Worm (Caenorhabditis elegans) whole organism, mixed stage, embryonic: ENCODE results near the gene B0416.7.

ENCODE experiments used
- M03D4.4 ChIP-seq: sonication (generic microtip); optimal IDR thresholded peaks from 2 replicates; lab custom pipeline; 2017; ENCODE audit warnings: mild to moderate bottlenecking, missing genetic modification characterization, missing compliant biosample characterization
- bed-3 ChIP-seq: fragments of 200-800 bp; sonication (Bioruptor generic); optimal IDR thresholded peaks from 3 replicates; lab custom pipeline; 2018; ENCODE audit warnings: mild to moderate bottlenecking, missing genetic modification characterization, moderate library complexity, missing compliant biosample characterization
- blmp-1 ChIP-seq: fragments of 150-350 bp; optimal IDR thresholded peaks from 2 replicates; lab custom pipeline; 2014; ENCODE audit warnings: missing biosample characterization, missing genetic modification characterization
- ceh-39 ChIP-seq: fragments of 150-350 bp; optimal IDR thresholded peaks from 2 replicates; lab custom pipeline; 2014; ENCODE audit warnings: missing biosample characterization, missing genetic modification characterization
- ceh-43 ChIP-seq: fragments of 200-800 bp; sonication (Bioruptor generic); optimal IDR thresholded peaks from 2 replicates; lab custom pipeline; 2018; ENCODE audit warnings: mild to moderate bottlenecking, missing genetic modification characterization, moderate library complexity, missing compliant biosample characterization
- ceh-83 ChIP-seq: fragments of 200-800 bp; sonication (Bioruptor generic); optimal IDR thresholded peaks from 2 replicates; lab custom pipeline; 2018; ENCODE audit warnings: mild to moderate bottlenecking, missing genetic modification characterization, missing compliant biosample characterization
- ces-1 ChIP-seq: fragments of 150-350 bp; optimal IDR thresholded peaks from 2 replicates; lab custom pipeline; 2014; ENCODE audit warnings: missing biosample characterization, missing genetic modification reagents, missing genetic modification characterization
- drap-1 ChIP-seq: fragments of 200-800 bp; sonication (Bioruptor generic); optimal IDR thresholded peaks from 3 replicates; lab custom pipeline; 2018; ENCODE audit warnings: mild to moderate bottlenecking, missing genetic modification characterization, missing compliant biosample characterization
- elt-1 ChIP-seq: sonication (generic microtip); optimal IDR thresholded peaks from 2 replicates; lab custom pipeline; 2017; ENCODE audit warnings: missing genetic modification characterization, mild to moderate bottlenecking, missing compliant biosample characterization, antibody characterized with exemption, moderate library complexity, borderline replicate concordance; ENCODE audit not compliant: insufficient read depth
- elt-3 ChIP-seq: fragments of 150-350 bp; optimal IDR thresholded peaks from 2 replicates; lab custom pipeline; 2014; ENCODE audit warnings: missing biosample characterization, missing genetic modification characterization
- flh-1 ChIP-seq: fragments of 200-800 bp; sonication (Bioruptor generic); optimal IDR thresholded peaks from 2 replicates; lab custom pipeline; 2018; ENCODE audit warnings: mild to moderate bottlenecking, missing genetic modification characterization, moderate library complexity, missing compliant biosample characterization
- ham-2 ChIP-seq: fragments of 200-800 bp; sonication (Bioruptor generic); optimal IDR thresholded peaks from 2 replicates; lab custom pipeline; 2018; ENCODE audit warnings: mild to moderate bottlenecking, missing genetic modification characterization, missing compliant biosample characterization
- hlh-1 ChIP-seq: fragments of 150-350 bp; optimal IDR thresholded peaks from 2 replicates; lab custom pipeline; 2014; ENCODE audit warnings: missing biosample characterization, missing genetic modification reagents, missing genetic modification characterization
- lin-13 ChIP-seq: fragments of 150-350 bp; optimal IDR thresholded peaks from 2 replicates; lab custom pipeline; 2014; ENCODE audit warnings: missing biosample characterization, missing genetic modification characterization
- lin-32 ChIP-seq: fragments of 200-800 bp; sonication (Bioruptor generic); optimal IDR thresholded peaks from 2 replicates; lab custom pipeline; 2018; ENCODE audit warnings: mild to moderate bottlenecking, missing genetic modification characterization, missing compliant biosample characterization
- lsy-2 ChIP-seq: fragments of 150-350 bp; optimal IDR thresholded peaks from 2 replicates; lab custom pipeline; 2014; ENCODE audit warnings: missing biosample characterization, missing genetic modification characterization
- mab-5 ChIP-seq: fragments of 150-350 bp; optimal IDR thresholded peaks from 2 replicates; lab custom pipeline; 2014; ENCODE audit warnings: missing biosample characterization, missing genetic modification characterization
- mls-2 ChIP-seq: sonication (generic microtip); optimal IDR thresholded peaks from 2 replicates; lab custom pipeline; 2016; ENCODE audit warnings: mild to moderate bottlenecking, missing genetic modification characterization, moderate library complexity, missing compliant biosample characterization
- nhr-12 ChIP-seq: fragments of 150-350 bp; optimal IDR thresholded peaks from 2 replicates; lab custom pipeline; 2014; ENCODE audit warnings: missing biosample characterization, missing genetic modification characterization
- nhr-237 ChIP-seq: fragments of 150-350 bp; optimal IDR thresholded peaks from 2 replicates; lab custom pipeline; 2014; ENCODE audit warnings: missing biosample characterization, missing genetic modification characterization
- nhr-28 ChIP-seq: fragments of 150-350 bp; optimal IDR thresholded peaks from 2 replicates; lab custom pipeline; 2014; ENCODE audit warnings: missing biosample characterization, missing genetic modification characterization
- nhr-76 ChIP-seq: sonication (generic microtip); optimal IDR thresholded peaks from 2 replicates; lab custom pipeline; 2017; ENCODE audit warnings: missing biosample characterization, missing genetic modification characterization
- pha-4 ChIP-seq: fragments of 150-350 bp; optimal IDR thresholded peaks from 2 replicates; lab custom pipeline; 2018; ENCODE audit warnings: missing biosample characterization, missing genetic modification reagents, missing genetic modification characterization
- snpc-4 ChIP-seq: fragments of 150-350 bp; optimal IDR thresholded peaks from 2 replicates; lab custom pipeline; 2014; ENCODE audit warnings: missing biosample characterization, missing genetic modification characterization
- tbx-8 ChIP-seq: fragments of 200-800 bp; sonication (Bioruptor generic); optimal IDR thresholded peaks from 2 replicates; lab custom pipeline; 2018; ENCODE audit warnings: mild to moderate bottlenecking, missing genetic modification characterization, moderate library complexity, missing compliant biosample characterization
- unc-120 ChIP-seq: sonication (generic microtip); optimal IDR thresholded peaks from 2 replicates; lab custom pipeline; 2017; ENCODE audit warnings: missing genetic modification characterization, missing compliant biosample characterization; ENCODE audit not compliant: poor library complexity, severe bottlenecking
- unc-62 ChIP-seq: fragments of 150-350 bp; optimal IDR thresholded peaks from 2 replicates; lab custom pipeline; 2014; ENCODE audit warnings: missing biosample characterization, missing genetic modification reagents, missing genetic modification characterization
- zip-8 ChIP-seq: fragments of 150-350 bp; optimal IDR thresholded peaks from 2 replicates; lab custom pipeline; 2014; ENCODE audit warnings: missing biosample characterization, missing genetic modification characterization
- ztf-11 ChIP-seq: fragments of 150-350 bp; optimal IDR thresholded peaks from 2 replicates; lab custom pipeline; 2014; ENCODE audit warnings: missing biosample characterization, missing genetic modification characterization

The B0416.7 gene

ce11 chrX:9270753-9271152 lies 27.0 kb downstream of the B0416.7 start, which contains the start of gene B0416.5:
Gene B0416.5, minus strand, starts transcription at chrX:9270853.
- TF ChIP-seq zip-8 (tag; lab: Kevin White, UChicago) = no peak
- TF ChIP-seq snpc-4 (tag; lab: Kevin White, UChicago) = no peak

ce11 chrX:9268373-9268772 lies 29.4 kb downstream of the B0416.7 start:
- TF ChIP-seq ces-1 (GFP tag; lab: Kevin White, UChicago) (no peak), ham-2 (no peak), ceh-43 (GFP tag; lab: Kevin White, UChicago) (no peak), ceh-83 (GFP tag; lab: Kevin White, UChicago) (no peak), nhr-76 (tag; lab: Kevin White, UChicago) (no peak), lsy-2 (tag; lab: Kevin White, UChicago) (no peak), nhr-12 (tag; lab: Kevin White, UChicago) (no peak), hlh-1 (tag; lab: Kevin White, UChicago) (no peak), drap-1 (no peak), elt-3 (tag; lab: Kevin White, UChicago) (no peak), flh-1 (GFP tag; lab: Kevin White, UChicago) (no peak), M03D4.4 (no peak), elt-1 (no peak)
- TF ChIP-seq, all 35 proteins: peak for 0

ce11 chrX:9266512-9266911 lies 31.2 kb downstream of the B0416.7 start:
- TF ChIP-seq hlh-1 (tag; lab: Kevin White, UChicago) (no peak), lin-32 (GFP tag; lab: Kevin White, UChicago) (no peak), lin-13 (no peak), nhr-12 (tag; lab: Kevin White, UChicago) (no peak), elt-1 (no peak), blmp-1 (tag; lab: Kevin White, UChicago) (no peak), ceh-43 (GFP tag; lab: Kevin White, UChicago) (no peak)

- TF ChIP-seq unc-62 (GFP tag; lab: Kevin White, UChicago) = no peak
- no peak for TF ChIP-seq nhr-28 (tag; lab: Kevin White, UChicago)
- TF ChIP-seq unc-120 (tag; lab: Kevin White, UChicago) = peak; percentile 28
- peak; percentile 72 for TF ChIP-seq hlh-1 (tag; lab: Kevin White, UChicago)
Measured at ce11 chrX:9264636-9265035, 33.1 kb downstream of the B0416.7 start.

ce11 chrX:9264231-9264630 lies 33.5 kb downstream of the B0416.7 start, which contains the start of gene F18G5.6:
Gene F18G5.6, minus strand, starts transcription at chrX:9264331.
- no peak for TF ChIP-seq lin-32 (GFP tag; lab: Kevin White, UChicago)
- TF ChIP-seq M03D4.4 = no peak
- TF ChIP-seq lsy-2 (tag; lab: Kevin White, UChicago) = no peak
- TF ChIP-seq pha-4 (tag; lab: Kevin White, UChicago) = no peak
- no peak for TF ChIP-seq lin-13
- no peak for TF ChIP-seq nhr-237 (tag; lab: Kevin White, UChicago)
- TF ChIP-seq bed-3 = no peak
- no peak for TF ChIP-seq mab-5
- no peak for TF ChIP-seq ztf-11
- no peak for TF ChIP-seq mls-2
- TF ChIP-seq ceh-43 (GFP tag; lab: Kevin White, UChicago) = no peak
- no peak for TF ChIP-seq snpc-4 (tag; lab: Kevin White, UChicago)
- TF ChIP-seq nhr-28 (tag; lab: Kevin White, UChicago) = no peak

ce11 chrX:9261626-9262189 lies 36.0 kb downstream of the B0416.7 start:
- TF ChIP-seq tbx-8 (GFP tag; lab: Kevin White, UChicago) (no peak), ceh-43 (GFP tag; lab: Kevin White, UChicago) (no peak), hlh-1 (tag; lab: Kevin White, UChicago) (no peak), ceh-83 (GFP tag; lab: Kevin White, UChicago) (no peak), ceh-39 (tag; lab: Kevin White, UChicago) (no peak), mab-5 (no peak)
- TF ChIP-seq, all 35 proteins: peak for 0
